Worm (Caenorhabditis elegans) whole organism, mixed stage, embryonic: ENCODE results near the gene tbc-20.

Experiments used
- bed-3 ChIP-seq: fragments of 200-800 bp; sonication (Bioruptor generic); optimal IDR thresholded peaks from 3 replicates; lab custom pipeline; 2018; ENCODE audit warnings: mild to moderate bottlenecking, missing genetic modification characterization, moderate library complexity, missing compliant biosample characterization
- blmp-1 ChIP-seq: fragments of 150-350 bp; optimal IDR thresholded peaks from 2 replicates; lab custom pipeline; 2014; ENCODE audit warnings: missing biosample characterization, missing genetic modification characterization
- ceh-39 ChIP-seq: fragments of 150-350 bp; optimal IDR thresholded peaks from 2 replicates; lab custom pipeline; 2014; ENCODE audit warnings: missing biosample characterization, missing genetic modification characterization
- ceh-83 ChIP-seq: fragments of 200-800 bp; sonication (Bioruptor generic); optimal IDR thresholded peaks from 2 replicates; lab custom pipeline; 2018; ENCODE audit warnings: mild to moderate bottlenecking, missing genetic modification characterization, missing compliant biosample characterization
- ces-1 ChIP-seq: fragments of 150-350 bp; optimal IDR thresholded peaks from 2 replicates; lab custom pipeline; 2014; ENCODE audit warnings: missing biosample characterization, missing genetic modification reagents, missing genetic modification characterization
- cnd-1 ChIP-seq: fragments of 200-800 bp; sonication (Bioruptor generic); optimal IDR thresholded peaks from 2 replicates; lab custom pipeline; 2018; ENCODE audit warnings: mild to moderate bottlenecking, missing genetic modification characterization, missing compliant biosample characterization
- drap-1 ChIP-seq: fragments of 200-800 bp; sonication (Bioruptor generic); optimal IDR thresholded peaks from 3 replicates; lab custom pipeline; 2018; ENCODE audit warnings: mild to moderate bottlenecking, missing genetic modification characterization, missing compliant biosample characterization
- elt-1 ChIP-seq: sonication (generic microtip); optimal IDR thresholded peaks from 2 replicates; lab custom pipeline; 2017; ENCODE audit warnings: missing genetic modification characterization, mild to moderate bottlenecking, missing compliant biosample characterization, antibody characterized with exemption, moderate library complexity, borderline replicate concordance; ENCODE audit not compliant: insufficient read depth
- elt-3 ChIP-seq: fragments of 150-350 bp; optimal IDR thresholded peaks from 2 replicates; lab custom pipeline; 2014; ENCODE audit warnings: missing biosample characterization, missing genetic modification characterization
- flh-1 ChIP-seq: fragments of 200-800 bp; sonication (Bioruptor generic); optimal IDR thresholded peaks from 2 replicates; lab custom pipeline; 2018; ENCODE audit warnings: mild to moderate bottlenecking, missing genetic modification characterization, moderate library complexity, missing compliant biosample characterization
- ham-2 ChIP-seq: fragments of 200-800 bp; sonication (Bioruptor generic); optimal IDR thresholded peaks from 2 replicates; lab custom pipeline; 2018; ENCODE audit warnings: mild to moderate bottlenecking, missing genetic modification characterization, missing compliant biosample characterization
- hlh-1 ChIP-seq: fragments of 150-350 bp; optimal IDR thresholded peaks from 2 replicates; lab custom pipeline; 2014; ENCODE audit warnings: missing biosample characterization, missing genetic modification reagents, missing genetic modification characterization
- lin-32 ChIP-seq: fragments of 200-800 bp; sonication (Bioruptor generic); optimal IDR thresholded peaks from 2 replicates; lab custom pipeline; 2018; ENCODE audit warnings: mild to moderate bottlenecking, missing genetic modification characterization, missing compliant biosample characterization
- lsy-2 ChIP-seq: fragments of 150-350 bp; optimal IDR thresholded peaks from 2 replicates; lab custom pipeline; 2014; ENCODE audit warnings: missing biosample characterization, missing genetic modification characterization
- mab-5 ChIP-seq: fragments of 150-350 bp; optimal IDR thresholded peaks from 2 replicates; lab custom pipeline; 2014; ENCODE audit warnings: missing biosample characterization, missing genetic modification characterization
- mep-1 ChIP-seq: fragments of 150-350 bp; optimal IDR thresholded peaks from 2 replicates; lab custom pipeline; 2017; ENCODE audit warnings: missing biosample characterization, missing genetic modification reagents, missing genetic modification characterization, inconsistent platforms
- mls-2 ChIP-seq: sonication (generic microtip); optimal IDR thresholded peaks from 2 replicates; lab custom pipeline; 2016; ENCODE audit warnings: mild to moderate bottlenecking, missing genetic modification characterization, moderate library complexity, missing compliant biosample characterization
- nhr-12 ChIP-seq: fragments of 150-350 bp; optimal IDR thresholded peaks from 2 replicates; lab custom pipeline; 2014; ENCODE audit warnings: missing biosample characterization, missing genetic modification characterization
- nhr-237 ChIP-seq: fragments of 150-350 bp; optimal IDR thresholded peaks from 2 replicates; lab custom pipeline; 2014; ENCODE audit warnings: missing biosample characterization, missing genetic modification characterization
- nhr-28 ChIP-seq: fragments of 150-350 bp; optimal IDR thresholded peaks from 2 replicates; lab custom pipeline; 2014; ENCODE audit warnings: missing biosample characterization, missing genetic modification characterization
- nhr-76 ChIP-seq: sonication (generic microtip); optimal IDR thresholded peaks from 2 replicates; lab custom pipeline; 2017; ENCODE audit warnings: missing biosample characterization, missing genetic modification characterization
- pha-4 ChIP-seq: fragments of 150-350 bp; optimal IDR thresholded peaks from 2 replicates; lab custom pipeline; 2018; ENCODE audit warnings: missing biosample characterization, missing genetic modification reagents, missing genetic modification characterization
- snpc-4 ChIP-seq: fragments of 150-350 bp; optimal IDR thresholded peaks from 2 replicates; lab custom pipeline; 2014; ENCODE audit warnings: missing biosample characterization, missing genetic modification characterization
- sptf-1 ChIP-seq: sonication (generic microtip); optimal IDR thresholded peaks from 2 replicates; lab custom pipeline; 2017; ENCODE audit warnings: mild to moderate bottlenecking, missing genetic modification characterization, moderate library complexity, missing compliant biosample characterization
- tbx-8 ChIP-seq: fragments of 200-800 bp; sonication (Bioruptor generic); optimal IDR thresholded peaks from 2 replicates; lab custom pipeline; 2018; ENCODE audit warnings: mild to moderate bottlenecking, missing genetic modification characterization, moderate library complexity, missing compliant biosample characterization
- unc-39 ChIP-seq: fragments of 150-350 bp; optimal IDR thresholded peaks from 2 replicates; lab custom pipeline; 2014; ENCODE audit warnings: missing biosample characterization, missing genetic modification characterization
- unc-62 ChIP-seq: fragments of 150-350 bp; optimal IDR thresholded peaks from 2 replicates; lab custom pipeline; 2014; ENCODE audit warnings: missing biosample characterization, missing genetic modification reagents, missing genetic modification characterization
- zip-8 ChIP-seq: fragments of 150-350 bp; optimal IDR thresholded peaks from 2 replicates; lab custom pipeline; 2014; ENCODE audit warnings: missing biosample characterization, missing genetic modification characterization
- ztf-11 ChIP-seq: fragments of 150-350 bp; optimal IDR thresholded peaks from 2 replicates; lab custom pipeline; 2014; ENCODE audit warnings: missing biosample characterization, missing genetic modification characterization

The tbc-20 gene

DNA sequence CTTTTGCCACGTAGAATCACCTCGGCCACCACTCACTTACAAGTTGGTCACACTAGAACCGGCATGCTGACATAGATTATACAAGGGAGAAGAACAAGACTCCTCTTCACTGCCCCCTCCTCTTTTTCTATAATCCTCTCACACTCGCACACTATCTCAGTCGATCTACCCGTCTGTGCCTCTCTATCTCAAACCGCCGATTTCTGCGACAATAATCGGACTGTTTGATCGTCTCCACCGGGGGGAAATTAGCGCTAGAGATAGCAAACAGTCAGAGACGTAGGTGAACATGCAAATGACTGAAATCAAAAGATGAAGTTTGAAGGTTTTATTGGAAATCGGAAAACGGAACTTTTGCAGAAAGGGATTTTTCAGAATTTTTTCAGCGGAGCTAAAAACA lies 24.1 kb downstream of the tbc-20 start:
- TF ChIP-seq elt-3 (tag; lab: Kevin White, UChicago) (peak; percentile 62), ham-2 (GFP tag; lab: Kevin White, UChicago) (peak; percentile 89), drap-1 (GFP tag; lab: Kevin White, UChicago) (no peak), ces-1 (no peak), unc-62 (GFP tag; lab: Kevin White, UChicago) (peak; percentile 9), cnd-1 (tag; lab: Kevin White, UChicago) (no peak), elt-1 (peak; percentile 67), flh-1 (GFP tag; lab: Kevin White, UChicago) (no peak), pha-4 (peak; percentile 73), ceh-83 (GFP tag; lab: Kevin White, UChicago) (no peak), mep-1 (peak; percentile 20), zip-8 (tag; lab: Kevin White, UChicago) (no peak), nhr-237 (peak; percentile 70)

DNA sequence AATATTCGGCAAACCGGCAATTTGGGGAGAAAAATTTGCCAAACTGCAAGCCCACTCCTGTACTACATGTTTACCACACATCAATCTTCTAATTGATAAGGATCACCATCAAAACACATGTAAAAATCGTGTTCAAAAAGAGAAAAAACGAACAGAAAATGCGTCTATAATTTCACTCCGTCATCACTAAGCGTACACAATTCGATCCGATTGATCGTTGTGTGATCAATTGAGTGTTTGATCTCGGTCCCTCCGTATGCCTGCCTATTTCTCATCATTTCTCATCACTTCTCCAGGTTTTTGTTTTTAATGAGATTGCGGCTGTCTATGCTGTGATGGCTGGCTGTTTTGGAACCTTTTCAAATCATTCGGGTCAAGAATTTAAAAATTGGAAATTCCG lies 27.1 kb downstream of the tbc-20 start:
- no peak for TF ChIP-seq ceh-83 (GFP tag; lab: Kevin White, UChicago)
- no peak for TF ChIP-seq ceh-39 (tag; lab: Kevin White, UChicago)
- TF ChIP-seq mls-2 (tag; lab: Kevin White, UChicago): no peak
- TF ChIP-seq unc-39 (tag; lab: Kevin White, UChicago): no peak
- no peak for TF ChIP-seq ztf-11 (tag; lab: Kevin White, UChicago)
- TF ChIP-seq elt-3 (tag; lab: Kevin White, UChicago): no peak
- TF ChIP-seq blmp-1 (tag; lab: Kevin White, UChicago): no peak
- TF ChIP-seq mab-5 (tag; lab: Kevin White, UChicago): no peak
- no peak for TF ChIP-seq nhr-12
- TF ChIP-seq unc-62 (GFP tag; lab: Kevin White, UChicago): no peak

ce11 chrII:14832055-14832454 lies 33.8 kb downstream of the tbc-20 start:
- TF ChIP-seq drap-1 (GFP tag; lab: Kevin White, UChicago): no peak
- TF ChIP-seq mep-1: no peak
- TF ChIP-seq unc-39 (tag; lab: Kevin White, UChicago): no peak
- TF ChIP-seq, all 35 proteins: peak for 0

DNA sequence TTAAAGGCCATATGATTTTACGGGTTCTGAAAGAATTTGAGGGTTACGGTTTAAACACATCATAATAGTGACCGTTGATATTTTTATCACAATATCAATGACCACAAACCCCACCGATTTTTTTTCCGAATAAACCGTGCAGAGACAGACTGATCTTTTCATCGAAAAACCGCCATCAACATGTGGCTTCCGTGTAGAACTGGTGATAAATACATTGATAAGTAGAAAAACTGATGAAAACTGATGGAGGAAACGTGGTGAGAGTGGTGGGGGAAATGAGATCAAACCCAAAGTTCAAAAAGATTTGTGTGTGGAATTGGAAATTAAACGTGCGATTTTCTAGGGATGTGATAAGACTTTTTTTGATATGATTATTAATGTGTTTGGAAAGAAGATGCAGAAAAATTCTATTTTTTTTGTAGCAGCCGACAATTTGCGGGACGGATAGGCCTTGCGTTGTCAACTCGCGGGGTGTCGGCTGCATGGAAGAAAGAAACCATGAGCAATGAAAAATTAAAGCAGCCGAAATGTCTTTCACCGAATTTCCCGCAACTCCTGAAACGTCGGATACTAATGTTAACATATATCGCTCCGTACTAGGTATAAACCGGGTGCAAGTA lies 40.4 kb downstream of the tbc-20 start:
- no peak for TF ChIP-seq ceh-83 (GFP tag; lab: Kevin White, UChicago)
- TF ChIP-seq nhr-76: no peak
- TF ChIP-seq mep-1: no peak
- TF ChIP-seq nhr-12: no peak
- TF ChIP-seq unc-62 (GFP tag; lab: Kevin White, UChicago): no peak
- TF ChIP-seq tbx-8 (GFP tag; lab: Kevin White, UChicago): no peak
- TF ChIP-seq bed-3 (GFP tag; lab: Kevin White, UChicago): no peak
- no peak for TF ChIP-seq hlh-1 (tag; lab: Kevin White, UChicago)
- no peak for TF ChIP-seq ceh-39 (tag; lab: Kevin White, UChicago)
- TF ChIP-seq snpc-4 (tag; lab: Kevin White, UChicago): no peak
- no peak for TF ChIP-seq nhr-237
- no peak for TF ChIP-seq pha-4
- TF ChIP-seq unc-39 (tag; lab: Kevin White, UChicago): no peak
- no peak for TF ChIP-seq ham-2 (GFP tag; lab: Kevin White, UChicago)
- TF ChIP-seq flh-1 (GFP tag; lab: Kevin White, UChicago): no peak
- TF ChIP-seq, all 35 proteins: peak for 0

DNA sequence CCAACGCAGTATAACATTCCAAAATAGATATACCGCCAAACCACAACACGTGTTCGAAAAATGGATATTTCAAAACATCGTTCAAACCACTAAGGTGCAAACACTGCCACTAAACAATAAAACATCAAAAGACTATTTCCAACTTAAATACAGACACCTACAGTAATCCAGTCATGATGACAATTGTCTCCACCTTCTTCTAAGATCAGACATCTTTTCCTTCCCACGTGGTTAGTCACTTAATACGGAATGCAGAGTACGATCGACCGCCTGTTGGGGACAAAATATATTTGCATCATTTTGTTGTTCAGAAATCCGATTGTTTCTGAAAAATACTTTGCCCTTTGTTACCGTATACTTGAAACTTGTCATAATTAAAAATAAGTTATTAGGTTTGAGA lies 43.0 kb downstream of the tbc-20 start:
- TF ChIP-seq drap-1 (GFP tag; lab: Kevin White, UChicago) (no peak), sptf-1 (no peak), hlh-1 (tag; lab: Kevin White, UChicago) (no peak), tbx-8 (GFP tag; lab: Kevin White, UChicago) (no peak), lsy-2 (tag; lab: Kevin White, UChicago) (no peak), mls-2 (tag; lab: Kevin White, UChicago) (no peak), nhr-28 (tag; lab: Kevin White, UChicago) (no peak), ztf-11 (tag; lab: Kevin White, UChicago) (no peak), flh-1 (GFP tag; lab: Kevin White, UChicago) (no peak), bed-3 (GFP tag; lab: Kevin White, UChicago) (no peak), nhr-237 (no peak), blmp-1 (tag; lab: Kevin White, UChicago) (no peak), lin-32 (GFP tag; lab: Kevin White, UChicago) (no peak), cnd-1 (tag; lab: Kevin White, UChicago) (no peak), elt-3 (tag; lab: Kevin White, UChicago) (no peak), ceh-83 (GFP tag; lab: Kevin White, UChicago) (no peak)
